Fruit fly (Drosophila melanogaster): Measurements from ENCODE around the gene Nrx-1.

DNA sequence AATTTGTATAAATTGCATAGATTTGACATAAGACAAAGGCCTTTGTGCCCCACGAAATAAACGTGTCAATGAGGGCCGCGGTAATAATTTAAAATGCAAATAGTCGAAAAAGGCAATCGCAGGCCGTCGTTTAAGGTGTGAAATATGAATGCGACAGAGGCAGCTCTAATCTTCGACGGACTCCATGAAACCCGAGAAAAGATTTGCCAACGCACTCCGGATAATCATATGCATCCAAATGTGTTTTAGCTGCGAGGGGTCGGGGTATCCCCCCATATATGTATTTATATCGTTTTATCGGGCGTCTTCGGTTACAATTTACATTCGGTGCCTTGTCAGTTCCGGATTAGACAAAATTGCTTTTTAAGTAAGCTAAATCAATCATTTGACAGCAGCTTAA is 30.0 kb upstream of the Nrx-1 start:
- no peak for TF ChIP-seq EcR (GFP tag; optimal IDR thresholded peaks at IDR 0.05)
- no peak for TF ChIP-seq CG8478 (optimal IDR thresholded peaks at IDR 0.05)
- no peak for TF ChIP-seq Dll (optimal IDR thresholded peaks at IDR 0.05)
- TF ChIP-seq usp (GFP tag; optimal IDR thresholded peaks at IDR 0.05), result no peak
- TF ChIP-seq pan (optimal IDR thresholded peaks at IDR 0.05), result no peak
- no peak for TF ChIP-seq psq (optimal IDR thresholded peaks at IDR 0.05)

Data from whole organism.